Worm (Caenorhabditis elegans) whole organism, L2 larva: ENCODE data around the gene str-205.

Experiments used
- C34F6.9 ChIP-seq: fragments of 150-350 bp; optimal IDR thresholded peaks from 2 replicates; lab custom pipeline; 2014; ENCODE audit warnings: missing biosample characterization, missing genetic modification characterization
- F13H6.1 ChIP-seq: sonication (generic microtip); optimal IDR thresholded peaks from 2 replicates; lab custom pipeline; 2016; ENCODE audit warnings: missing genetic modification characterization, missing compliant biosample characterization
- R02D3.7 ChIP-seq: fragments of 150-350 bp; optimal IDR thresholded peaks from 2 replicates; lab custom pipeline; 2014; ENCODE audit warnings: missing biosample characterization, missing genetic modification characterization
- Y55F3AM.14 ChIP-seq: fragments of 200-800 bp; sonication (Bioruptor generic); optimal IDR thresholded peaks from 2 replicates; lab custom pipeline; 2018; ENCODE audit warnings: mild to moderate bottlenecking, missing genetic modification characterization, missing compliant biosample characterization
- alr-1 ChIP-seq: fragments of 150-350 bp; optimal IDR thresholded peaks from 2 replicates; lab custom pipeline; 2014; ENCODE audit warnings: missing biosample characterization, missing genetic modification characterization
- blmp-1 ChIP-seq: sonication (generic microtip); optimal IDR thresholded peaks from 2 replicates; lab custom pipeline; 2017; ENCODE audit warnings: missing genetic modification characterization, mild to moderate bottlenecking, missing compliant biosample characterization, antibody characterized with exemption, moderate library complexity; ENCODE audit not compliant: insufficient read depth
- ceh-82 ChIP-seq: fragments of 150-350 bp; optimal IDR thresholded peaks from 2 replicates; lab custom pipeline; 2014; ENCODE audit warnings: missing biosample characterization, missing genetic modification characterization
- crh-2 ChIP-seq: sonication (generic microtip); optimal IDR thresholded peaks from 2 replicates; lab custom pipeline; 2017; ENCODE audit warnings: missing biosample characterization, missing genetic modification characterization
- elt-1 ChIP-seq: fragments of 150-350 bp; optimal IDR thresholded peaks from 2 replicates; lab custom pipeline; 2014; ENCODE audit warnings: missing biosample characterization, missing genetic modification characterization
- fos-1 ChIP-seq: fragments of 150-350 bp; optimal IDR thresholded peaks from 2 replicates; lab custom pipeline; 2014; ENCODE audit warnings: missing biosample characterization, missing genetic modification characterization
- lin-11 ChIP-seq: fragments of 150-350 bp; sonication (generic microtip); optimal IDR thresholded peaks from 2 replicates; lab custom pipeline; 2014; ENCODE audit warnings: missing biosample characterization, missing genetic modification characterization, inconsistent platforms, mixed read lengths
- lin-13 ChIP-seq: fragments of 150-350 bp; optimal IDR thresholded peaks from 2 replicates; lab custom pipeline; 2014; ENCODE audit warnings: missing biosample characterization, missing genetic modification reagents, missing genetic modification characterization
- lin-39 ChIP-seq: fragments of 150-350 bp; optimal IDR thresholded peaks from 2 replicates; lab custom pipeline; 2014; ENCODE audit warnings: missing biosample characterization, missing genetic modification reagents, missing genetic modification characterization
- mab-5 ChIP-seq: fragments of 150-350 bp; optimal IDR thresholded peaks from 2 replicates; lab custom pipeline; 2014; ENCODE audit warnings: missing biosample characterization, missing genetic modification characterization
- mbf-1 ChIP-seq: sonication (generic microtip); optimal IDR thresholded peaks from 2 replicates; lab custom pipeline; 2017; ENCODE audit warnings: missing biosample characterization, missing genetic modification characterization
- mdl-1 ChIP-seq, 2 experiments: fragments of 150-350 bp in 1 of 2; sonication (generic microtip) in 1 of 2; optimal IDR thresholded peaks; 2 replicates each; lab custom pipeline; 2017; ENCODE audit warnings: missing biosample characterization in 2 of 2, missing genetic modification characterization in 2 of 2
- nhr-10 ChIP-seq: sonication (generic microtip); optimal IDR thresholded peaks from 2 replicates; lab custom pipeline; 2017; ENCODE audit warnings: missing biosample characterization, missing genetic modification characterization
- nhr-11 ChIP-seq: fragments of 150-350 bp; optimal IDR thresholded peaks from 2 replicates; lab custom pipeline; 2014; ENCODE audit warnings: missing biosample characterization, missing genetic modification characterization
- nhr-21 ChIP-seq: fragments of 150-350 bp; optimal IDR thresholded peaks from 2 replicates; lab custom pipeline; 2014; ENCODE audit warnings: missing biosample characterization, missing genetic modification characterization
- nhr-237 ChIP-seq: fragments of 150-350 bp; optimal IDR thresholded peaks from 2 replicates; lab custom pipeline; 2014; ENCODE audit warnings: missing biosample characterization, missing genetic modification characterization
- nhr-25 ChIP-seq: fragments of 150-350 bp; sonication (generic microtip); optimal IDR thresholded peaks from 3 replicates; lab custom pipeline; 2014; ENCODE audit warnings: missing biosample characterization, missing genetic modification characterization
- nhr-6 ChIP-seq: fragments of 150-350 bp; optimal IDR thresholded peaks from 2 replicates; lab custom pipeline; 2014; ENCODE audit warnings: missing biosample characterization, missing genetic modification characterization
- nhr-77 ChIP-seq: fragments of 150-350 bp; optimal IDR thresholded peaks from 2 replicates; lab custom pipeline; 2014; ENCODE audit warnings: missing biosample characterization, missing genetic modification characterization
- peb-1 ChIP-seq: fragments of 150-350 bp; optimal IDR thresholded peaks from 2 replicates; lab custom pipeline; 2014; ENCODE audit warnings: missing biosample characterization, missing genetic modification characterization
- sem-4 ChIP-seq: fragments of 150-350 bp; optimal IDR thresholded peaks from 2 replicates; lab custom pipeline; 2014; ENCODE audit warnings: missing biosample characterization, missing genetic modification reagents, missing genetic modification characterization
- skn-1 ChIP-seq: sonication (generic microtip); optimal IDR thresholded peaks from 2 replicates; lab custom pipeline; 2017; ENCODE audit warnings: missing biosample characterization, missing genetic modification characterization
- sma-3 ChIP-seq: sonication (generic microtip); optimal IDR thresholded peaks from 2 replicates; lab custom pipeline; 2016; ENCODE audit warnings: missing genetic modification reagents, missing genetic modification characterization, missing compliant biosample characterization
- sma-9 ChIP-seq, 2 experiments: fragments of 150-350 bp in 1 of 2; sonication (generic microtip) in 1 of 2; optimal IDR thresholded peaks; 2 replicates each; lab custom pipeline; 2014 to 2016; ENCODE audit warnings: missing genetic modification characterization in 2 of 2, mild to moderate bottlenecking in 1 of 2, missing biosample characterization in 1 of 2, missing compliant biosample characterization in 1 of 2, missing genetic modification reagents in 1 of 2, moderate library complexity in 1 of 2
- unc-39 ChIP-seq: fragments of 150-350 bp; optimal IDR thresholded peaks from 2 replicates; lab custom pipeline; 2014; ENCODE audit warnings: missing biosample characterization, missing genetic modification characterization
- unc-55 ChIP-seq: fragments of 150-350 bp; sonication (generic microtip); optimal IDR thresholded peaks from 3 replicates; lab custom pipeline; 2014; ENCODE audit warnings: missing biosample characterization, missing genetic modification reagents, missing genetic modification characterization
- zag-1 ChIP-seq: fragments of 150-350 bp; optimal IDR thresholded peaks from 2 replicates; lab custom pipeline; 2014; ENCODE audit warnings: missing biosample characterization, missing genetic modification characterization

Gene str-205

DNA sequence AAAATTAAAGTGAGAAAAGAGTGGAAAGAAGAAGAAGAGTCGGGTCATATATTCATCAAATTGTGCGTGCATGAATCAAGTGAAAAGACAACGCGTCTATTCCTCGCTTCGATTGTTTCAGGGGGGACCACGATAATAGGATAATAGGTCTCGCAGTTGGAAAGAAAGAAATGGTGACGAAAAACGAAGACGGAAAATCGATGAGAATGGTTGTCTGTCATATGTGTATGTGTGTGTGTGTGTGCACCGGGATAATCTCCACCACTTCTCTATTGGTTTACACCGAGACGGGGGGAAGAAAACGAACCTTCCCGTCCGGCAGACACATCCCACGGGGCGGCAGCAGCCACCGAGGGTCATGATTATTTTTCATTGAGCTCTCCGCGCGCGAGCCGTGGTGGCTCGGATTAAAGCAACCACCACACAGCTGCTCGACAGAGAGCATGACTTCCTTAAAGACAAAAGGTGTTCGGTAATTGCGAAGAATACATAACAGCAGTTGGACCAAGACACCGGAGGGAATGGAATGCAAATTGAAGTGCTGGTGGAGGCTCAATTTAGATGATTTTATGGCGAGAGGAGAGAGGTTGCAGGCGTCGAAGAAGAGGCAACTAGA is 34.4 kb upstream of the str-205 start:
- no peak for TF ChIP-seq skn-1 (tag; lab: Kevin White, UChicago)
- TF ChIP-seq sma-9 (GFP tag; optimal IDR thresholded peaks at IDR 0.05; lab: Kevin White, UChicago): no peak
- no peak for TF ChIP-seq sma-9 (tag; optimal IDR thresholded peaks at IDR 0.05; lab: Kevin White, UChicago)
- no peak for TF ChIP-seq lin-13 (GFP tag; lab: Kevin White, UChicago)
- peak; percentile 22 for TF ChIP-seq unc-55 (GFP tag; lab: Kevin White, UChicago)
- peak; percentile 9 for TF ChIP-seq Y55F3AM.14

DNA sequence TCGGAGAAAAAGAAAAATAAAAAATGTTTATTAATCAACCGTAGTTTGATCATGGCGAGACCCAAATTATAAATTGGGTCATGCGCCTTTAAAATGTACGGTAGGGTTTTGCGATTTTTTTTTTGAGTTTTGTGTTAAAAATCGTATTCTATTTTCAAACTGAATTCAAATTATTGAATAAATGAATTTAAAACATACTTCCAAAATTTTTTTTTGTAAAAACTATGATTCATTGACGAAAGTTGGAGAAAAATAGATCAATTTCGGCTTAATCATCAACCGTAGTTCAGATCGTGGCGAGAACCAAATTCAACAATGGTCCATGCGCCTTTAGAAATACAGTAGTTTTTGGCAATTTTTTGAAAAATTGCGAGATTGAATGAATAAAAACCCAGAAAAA is 33.9 kb upstream of the str-205 start:
- no peak for TF ChIP-seq sma-9 (GFP tag; optimal IDR thresholded peaks at IDR 0.05; lab: Kevin White, UChicago)
- no peak for TF ChIP-seq sma-9 (tag; optimal IDR thresholded peaks at IDR 0.05; lab: Kevin White, UChicago)
- no peak for TF ChIP-seq F13H6.1
- TF ChIP-seq lin-11 (tag; lab: Kevin White, UChicago): no peak
- no peak for TF ChIP-seq sma-3 (GFP tag; lab: Kevin White, UChicago)
- no peak for TF ChIP-seq blmp-1 (tag; lab: Kevin White, UChicago)
- no peak for TF ChIP-seq mbf-1 (tag; lab: Kevin White, UChicago)
- no peak for TF ChIP-seq skn-1 (tag; lab: Kevin White, UChicago)
- no peak for TF ChIP-seq R02D3.7 (tag; lab: Kevin White, UChicago)
- TF ChIP-seq nhr-21 (tag; lab: Kevin White, UChicago): no peak
- no peak for TF ChIP-seq nhr-77
- no peak for TF ChIP-seq nhr-25 (tag; lab: Kevin White, UChicago)
- TF ChIP-seq peb-1 (tag; lab: Kevin White, UChicago): no peak
- TF ChIP-seq nhr-237: no peak
- TF ChIP-seq elt-1 (tag; lab: Kevin White, UChicago): no peak
- no peak for TF ChIP-seq zag-1 (tag; lab: Kevin White, UChicago)
- no peak for TF ChIP-seq lin-13 (GFP tag; lab: Kevin White, UChicago)
- TF ChIP-seq alr-1 (tag; lab: Kevin White, UChicago): no peak
- TF ChIP-seq fos-1 (tag; lab: Kevin White, UChicago): no peak
- TF ChIP-seq mab-5 (tag; lab: Kevin White, UChicago): no peak
- no peak for TF ChIP-seq lin-39 (tag; lab: Kevin White, UChicago)

DNA sequence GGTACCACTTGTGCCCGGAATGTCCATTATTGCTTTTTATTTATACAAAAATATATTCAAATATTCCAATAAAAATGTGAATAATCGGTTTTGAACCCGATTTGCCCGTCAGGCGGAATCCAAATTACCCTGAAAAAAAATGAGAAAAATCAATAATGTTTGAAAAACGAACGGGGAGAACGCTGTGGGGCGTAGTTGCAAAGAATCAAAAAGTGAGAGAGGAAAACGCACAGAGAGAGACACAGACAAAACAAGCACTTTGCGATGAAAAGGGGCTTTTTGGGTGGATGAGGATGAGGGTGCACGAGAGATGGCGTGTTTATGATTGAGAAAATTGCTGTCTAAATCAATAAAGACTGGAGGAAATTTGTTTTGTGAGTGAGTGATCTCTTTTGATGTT is 33.2 kb upstream of the str-205 start, which contains the start of gene tam-1:
Gene tam-1 (minus strand): TSS at position 135 of the 400 bp plus-strand sequence.
- TF ChIP-seq crh-2 (no peak), alr-1 (tag; lab: Kevin White, UChicago) (no peak), sma-9 (GFP tag; optimal IDR thresholded peaks at IDR 0.05; lab: Kevin White, UChicago) (no peak), sma-9 (tag; optimal IDR thresholded peaks at IDR 0.05; lab: Kevin White, UChicago) (no peak), nhr-25 (tag; lab: Kevin White, UChicago) (no peak), C34F6.9 (peak; percentile 40)

DNA sequence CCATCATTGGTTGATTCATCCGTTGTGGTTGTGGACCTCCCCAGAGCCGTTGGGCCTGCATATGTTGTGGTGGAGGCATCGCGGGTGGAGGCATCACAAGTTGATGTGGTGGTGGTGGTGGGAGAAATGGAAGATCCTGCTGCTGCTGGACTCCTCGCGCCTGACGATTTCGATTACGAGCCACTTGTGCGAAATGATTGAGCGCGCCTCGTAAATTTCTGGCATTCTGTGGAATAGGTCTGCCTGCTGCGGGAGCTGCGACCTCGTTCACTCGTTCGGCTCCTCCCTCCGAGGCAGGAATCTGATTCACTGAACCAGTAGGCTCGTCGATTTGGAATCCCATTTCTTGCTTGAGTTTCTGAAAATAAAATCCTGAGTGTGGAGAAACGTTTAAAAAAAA is 30.9 kb upstream of the str-205 start:
- no peak for TF ChIP-seq nhr-11
- TF ChIP-seq mdl-1 (tag; optimal IDR thresholded peaks at IDR 0.05; lab: Kevin White, UChicago): no peak
- no peak for TF ChIP-seq unc-55 (GFP tag; lab: Kevin White, UChicago)
- TF ChIP-seq mbf-1 (tag; lab: Kevin White, UChicago): no peak
- no peak for TF ChIP-seq nhr-10
- no peak for TF ChIP-seq mab-5 (tag; lab: Kevin White, UChicago)
- no peak for TF ChIP-seq sem-4 (tag; lab: Kevin White, UChicago)
- no peak for TF ChIP-seq unc-39
- TF ChIP-seq F13H6.1: no peak
- TF ChIP-seq ceh-82 (tag; lab: Kevin White, UChicago): no peak
- no peak for TF ChIP-seq nhr-77

DNA sequence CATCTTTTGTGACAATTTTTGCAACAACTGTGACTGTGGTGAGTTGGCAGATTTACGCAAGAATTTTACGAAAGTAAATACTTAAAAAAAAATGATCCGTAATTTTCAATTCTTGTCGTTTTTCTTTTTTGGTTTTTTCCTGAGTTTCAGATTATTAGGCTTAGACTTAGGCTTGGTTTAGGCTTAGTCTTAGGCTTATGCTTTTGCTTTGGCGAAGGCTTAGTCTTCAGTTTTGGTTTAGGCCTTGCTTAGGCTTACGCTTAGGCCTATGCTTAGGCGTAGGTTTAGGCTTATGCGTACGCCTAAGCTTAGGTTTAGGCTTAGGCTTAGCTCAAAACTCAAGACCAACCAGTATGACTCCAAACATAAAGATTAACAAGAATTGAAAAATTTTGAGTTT is 27.9 kb upstream of the str-205 start:
- TF ChIP-seq mab-5 (tag; lab: Kevin White, UChicago): no peak

DNA sequence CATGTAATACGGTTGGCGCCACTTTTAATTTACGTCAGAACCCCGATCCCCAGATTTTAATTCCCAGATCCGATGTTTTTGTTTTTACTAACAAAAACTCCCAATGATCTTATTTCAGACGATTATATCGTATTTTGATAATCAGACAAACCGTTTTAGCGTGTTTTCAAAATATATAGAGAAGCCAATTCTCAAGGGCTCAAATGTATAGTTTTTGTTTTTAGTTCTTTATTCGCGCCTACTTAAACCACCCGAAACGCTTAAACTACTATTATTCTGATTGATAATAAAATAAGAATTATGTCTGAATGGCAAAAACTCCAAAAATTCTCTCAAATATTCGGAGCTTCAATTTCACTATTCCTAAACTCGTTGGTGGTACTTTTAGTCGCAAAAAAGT is 26.8 kb upstream of the str-205 start, which contains the start of gene str-208:
Gene str-208 (plus strand): TSS at position 301 of the 400 bp plus-strand sequence.
- TF ChIP-seq sma-3 (GFP tag; lab: Kevin White, UChicago): no peak
- no peak for TF ChIP-seq nhr-237
- TF ChIP-seq nhr-6: no peak
